Worm (Caenorhabditis elegans): ENCODE measurements around the gene srw-36.

srw-36 gene

ce11 chrV:16666647-16667046 is 16.3 kb upstream of the srw-36 start, which contains the start of gene F14F8.14:
TSS of gene F14F8.14 (minus strand) at chrV:16666747.
- TF ChIP-seq lsy-2 (tag; optimal IDR thresholded peaks at IDR 0.05): no peak
- no peak for TF ChIP-seq elt-3 (tag; optimal IDR thresholded peaks at IDR 0.05)
- TF ChIP-seq bed-3 (GFP tag; optimal IDR thresholded peaks at IDR 0.05): no peak
- no peak for TF ChIP-seq drap-1 (GFP tag; optimal IDR thresholded peaks at IDR 0.05)
- no peak for TF ChIP-seq nhr-2 (tag; optimal IDR thresholded peaks at IDR 0.05)
- TF ChIP-seq ceh-43 (GFP tag; optimal IDR thresholded peaks at IDR 0.05): no peak
- TF ChIP-seq flh-1 (GFP tag; optimal IDR thresholded peaks at IDR 0.05): no peak
- TF ChIP-seq mep-1 (tag; optimal IDR thresholded peaks at IDR 0.05): no peak
- TF ChIP-seq ces-1 (GFP tag; optimal IDR thresholded peaks at IDR 0.05): no peak
- no peak for TF ChIP-seq lin-13 (tag; optimal IDR thresholded peaks at IDR 0.05)
- no peak for TF ChIP-seq nhr-28 (tag; optimal IDR thresholded peaks at IDR 0.05)
- TF ChIP-seq hlh-1 (tag; optimal IDR thresholded peaks at IDR 0.05): no peak
- no peak for TF ChIP-seq sptf-1 (tag; optimal IDR thresholded peaks at IDR 0.05)
- no peak for TF ChIP-seq tbx-8 (GFP tag; optimal IDR thresholded peaks at IDR 0.05)
- no peak for TF ChIP-seq unc-62 (GFP tag; optimal IDR thresholded peaks at IDR 0.05)
- no peak for TF ChIP-seq nhr-237 (tag; optimal IDR thresholded peaks at IDR 0.05)
- TF ChIP-seq ham-2 (GFP tag; optimal IDR thresholded peaks at IDR 0.05): no peak
- no peak for TF ChIP-seq M03D4.4 (tag; optimal IDR thresholded peaks at IDR 0.05)

ce11 chrV:16668473-16668872 is 14.5 kb upstream of the srw-36 start, which contains the start of gene F14F8.9:
TSS of gene F14F8.9 (minus strand) at chrV:16668573.
- TF ChIP-seq ceh-83 (GFP tag; optimal IDR thresholded peaks at IDR 0.05): no peak
- TF ChIP-seq drap-1 (GFP tag; optimal IDR thresholded peaks at IDR 0.05): no peak
- TF ChIP-seq ceh-43 (GFP tag; optimal IDR thresholded peaks at IDR 0.05): no peak
- no peak for TF ChIP-seq cnd-1 (tag; optimal IDR thresholded peaks at IDR 0.05)
- no peak for TF ChIP-seq nhr-28 (tag; optimal IDR thresholded peaks at IDR 0.05)
- no peak for TF ChIP-seq ztf-11 (tag; optimal IDR thresholded peaks at IDR 0.05)
- TF ChIP-seq nhr-12 (tag; optimal IDR thresholded peaks at IDR 0.05): no peak
- TF ChIP-seq snpc-4 (tag; optimal IDR thresholded peaks at IDR 0.05): no peak
- no peak for TF ChIP-seq zip-8 (tag; optimal IDR thresholded peaks at IDR 0.05)
- no peak for TF ChIP-seq ham-2 (GFP tag; optimal IDR thresholded peaks at IDR 0.05)
- no peak for TF ChIP-seq unc-120 (tag; optimal IDR thresholded peaks at IDR 0.05; ENCODE audit: poor library complexity, severe bottlenecking)
- no peak for TF ChIP-seq M03D4.4 (tag; optimal IDR thresholded peaks at IDR 0.05)
- no peak for TF ChIP-seq ceh-39 (tag; optimal IDR thresholded peaks at IDR 0.05)
- no peak for TF ChIP-seq nhr-76 (tag; optimal IDR thresholded peaks at IDR 0.05)

ce11 chrV:16671190-16671589 is 11.8 kb upstream of the srw-36 start, which contains the start of gene str-61:
TSS of gene str-61 (minus strand) at chrV:16671290.
- TF ChIP-seq zip-8 (tag; optimal IDR thresholded peaks at IDR 0.05): no peak
- TF ChIP-seq sem-2 (GFP tag; optimal IDR thresholded peaks at IDR 0.05): no peak
- no peak for TF ChIP-seq elt-1 (tag; optimal IDR thresholded peaks at IDR 0.05; ENCODE audit: borderline replicate concordance, insufficient read depth)
- no peak for TF ChIP-seq elt-3 (tag; optimal IDR thresholded peaks at IDR 0.05)

ce11 chrV:16672198-16672597 is 10.8 kb upstream of the srw-36 start, which contains the start of gene F14F8.8:
TSS of gene F14F8.8 (minus strand) at chrV:16672298.
- TF ChIP-seq blmp-1 (tag; optimal IDR thresholded peaks at IDR 0.05) (no peak), pha-4 (tag; optimal IDR thresholded peaks at IDR 0.05) (no peak), nhr-12 (tag; optimal IDR thresholded peaks at IDR 0.05) (no peak), sptf-1 (tag; optimal IDR thresholded peaks at IDR 0.05) (no peak), unc-39 (tag; optimal IDR thresholded peaks at IDR 0.05) (no peak), lsy-2 (tag; optimal IDR thresholded peaks at IDR 0.05) (no peak)

ce11 chrV:16674399-16674798 is 8.6 kb upstream of the srw-36 start:
- no peak for TF ChIP-seq lsy-2 (tag; optimal IDR thresholded peaks at IDR 0.05)
- TF ChIP-seq tbx-8 (GFP tag; optimal IDR thresholded peaks at IDR 0.05): no peak
- TF ChIP-seq elt-1 (tag; optimal IDR thresholded peaks at IDR 0.05; ENCODE audit: borderline replicate concordance, insufficient read depth): no peak
- TF ChIP-seq ceh-83 (GFP tag; optimal IDR thresholded peaks at IDR 0.05): no peak
- no peak for TF ChIP-seq cnd-1 (tag; optimal IDR thresholded peaks at IDR 0.05)
- TF ChIP-seq nhr-28 (tag; optimal IDR thresholded peaks at IDR 0.05): no peak
- TF ChIP-seq hlh-1 (tag; optimal IDR thresholded peaks at IDR 0.05): no peak
- TF ChIP-seq unc-39 (tag; optimal IDR thresholded peaks at IDR 0.05): no peak
- no peak for TF ChIP-seq flh-1 (GFP tag; optimal IDR thresholded peaks at IDR 0.05)
- TF ChIP-seq ceh-43 (GFP tag; optimal IDR thresholded peaks at IDR 0.05): no peak
- no peak for TF ChIP-seq ces-1 (GFP tag; optimal IDR thresholded peaks at IDR 0.05)
- TF ChIP-seq blmp-1 (tag; optimal IDR thresholded peaks at IDR 0.05): no peak
- TF ChIP-seq drap-1 (GFP tag; optimal IDR thresholded peaks at IDR 0.05): no peak
- no peak for TF ChIP-seq unc-120 (tag; optimal IDR thresholded peaks at IDR 0.05; ENCODE audit: poor library complexity, severe bottlenecking)
- TF ChIP-seq mls-2 (tag; optimal IDR thresholded peaks at IDR 0.05): no peak
- TF ChIP-seq zip-8 (tag; optimal IDR thresholded peaks at IDR 0.05): no peak
- no peak for TF ChIP-seq nhr-2 (tag; optimal IDR thresholded peaks at IDR 0.05)
- TF ChIP-seq mep-1 (tag; optimal IDR thresholded peaks at IDR 0.05): no peak

Measured in whole organism, mixed stage, embryonic.